Fruit fly (Drosophila melanogaster) whole organism, embryonic: ENCODE measurements around the gene Vps39.

Source experiments
- CG10147 ChIP-seq: fragments of 200-800 bp; sonication (Bioruptor generic); optimal IDR thresholded peaks from 2 replicates; lab custom pipeline; 2019; ENCODE audit warnings: missing biosample characterization, mild to moderate bottlenecking, missing genetic modification characterization, moderate library complexity
- CG10267 ChIP-seq: fragments of 200-800 bp; sonication (Bioruptor generic); optimal IDR thresholded peaks from 2 replicates; lab custom pipeline; 2018; ENCODE audit warnings: missing biosample characterization, mild to moderate bottlenecking, missing genetic modification characterization, moderate library complexity
- CG10462 ChIP-seq: fragments of 200-800 bp; sonication (Bioruptor generic); optimal IDR thresholded peaks from 2 replicates; lab custom pipeline; 2016; ENCODE audit warnings: missing biosample characterization, missing genetic modification characterization
- CG10979 ChIP-seq: fragments of 200-800 bp; sonication (Bioruptor generic); optimal IDR thresholded peaks from 2 replicates; lab custom pipeline; 2018; ENCODE audit warnings: missing biosample characterization, mild to moderate bottlenecking, missing genetic modification characterization, moderate library complexity
- CG12219 ChIP-seq: fragments of 200-800 bp; sonication (Bioruptor generic); optimal IDR thresholded peaks from 3 replicates; lab custom pipeline; 2018; ENCODE audit warnings: missing biosample characterization, mild to moderate bottlenecking, missing genetic modification characterization
- CG12391 ChIP-seq: fragments of 200-800 bp; sonication (Bioruptor generic); optimal IDR thresholded peaks from 3 replicates; lab custom pipeline; 2018; ENCODE audit warnings: missing biosample characterization, mild to moderate bottlenecking, missing genetic modification characterization, moderate library complexity
- CG12659 ChIP-seq: fragments of 200-800 bp; sonication (Bioruptor generic); optimal IDR thresholded peaks from 3 replicates; lab custom pipeline; 2017; ENCODE audit warnings: mild to moderate bottlenecking, missing biosample characterization, missing genetic modification reagents, missing genetic modification characterization
- CG12744 ChIP-seq: fragments of 200-800 bp; sonication (Bioruptor generic); optimal IDR thresholded peaks from 2 replicates; lab custom pipeline; 2016; ENCODE audit warnings: missing biosample characterization, missing genetic modification characterization
- CG14014 ChIP-seq: fragments of 200-800 bp; sonication (Bioruptor generic); IDR thresholded peaks from 2 replicates; pipeline ENCODE4 v1.3.6; 2022; ENCODE audit warnings: missing biosample characterization, missing genetic modification characterization
- CG15269 ChIP-seq: fragments of 200-800 bp; sonication (Bioruptor generic); optimal IDR thresholded peaks from 2 replicates; lab custom pipeline; 2018; ENCODE audit warnings: missing biosample characterization, mild to moderate bottlenecking, missing genetic modification characterization, moderate library complexity
- CG15479 ChIP-seq: fragments of 200-800 bp; sonication (Bioruptor generic); optimal IDR thresholded peaks from 3 replicates; lab custom pipeline; 2019; ENCODE audit warnings: missing biosample characterization, mild to moderate bottlenecking, missing genetic modification characterization, moderate library complexity
- CG16863 ChIP-seq: fragments of 200-800 bp; sonication (Bioruptor generic); optimal IDR thresholded peaks from 3 replicates; lab custom pipeline; 2016; ENCODE audit warnings: missing biosample characterization, missing genetic modification characterization
- CG17361 ChIP-seq: fragments of 200-800 bp; sonication (Bioruptor generic); IDR thresholded peaks from 3 replicates; pipeline ENCODE4 v1.3.6; 2022; ENCODE audit warnings: missing biosample characterization, missing genetic modification characterization
- CG1792 ChIP-seq: fragments of 200-800 bp; sonication (Bioruptor generic); optimal IDR thresholded peaks from 2 replicates; lab custom pipeline; 2016; ENCODE audit warnings: missing biosample characterization, missing genetic modification characterization
- CG2678 ChIP-seq: fragments of 200-800 bp; sonication (Bioruptor generic); optimal IDR thresholded peaks from 3 replicates; lab custom pipeline; 2019; ENCODE audit warnings: missing biosample characterization, mild to moderate bottlenecking, missing genetic modification characterization, moderate library complexity
- CG2712 ChIP-seq: fragments of 200-800 bp; optimal IDR thresholded peaks from 3 replicates; lab custom pipeline; 2019; ENCODE audit warnings: missing biosample characterization, mild to moderate bottlenecking, missing genetic modification characterization, moderate library complexity
- CG30403 ChIP-seq: fragments of 200-800 bp; sonication (Bioruptor generic); optimal IDR thresholded peaks from 3 replicates; lab custom pipeline; 2016; ENCODE audit warnings: missing biosample characterization, missing genetic modification characterization
- CG4282 ChIP-seq: fragments of 200-800 bp; sonication (Bioruptor generic); optimal IDR thresholded peaks from 2 replicates; lab custom pipeline; 2016; ENCODE audit warnings: missing biosample characterization, missing genetic modification characterization
- CG5245 ChIP-seq: fragments of 200-800 bp; sonication (Bioruptor generic); optimal IDR thresholded peaks from 3 replicates; lab custom pipeline; 2016; ENCODE audit warnings: missing biosample characterization, missing genetic modification characterization
- CG6254 ChIP-seq: fragments of 200-800 bp; sonication (Bioruptor generic); optimal IDR thresholded peaks from 3 replicates; lab custom pipeline; 2017; ENCODE audit warnings: mild to moderate bottlenecking, missing biosample characterization, missing genetic modification reagents, missing genetic modification characterization
- CG6791 ChIP-seq: fragments of 200-800 bp; sonication (Bioruptor generic); IDR thresholded peaks from 3 replicates; pipeline ENCODE4 v1.3.6; 2022; ENCODE audit warnings: missing biosample characterization, missing genetic modification characterization; ENCODE audit not compliant: partially characterized antibody
- Chrac-16 ChIP-seq: fragments of 200-800 bp; sonication (Bioruptor generic); optimal IDR thresholded peaks from 3 replicates; lab custom pipeline; 2016; ENCODE audit warnings: missing biosample characterization, missing genetic modification characterization
- Deaf1 ChIP-seq: fragments of 200-800 bp; optimal IDR thresholded peaks from 3 replicates; lab custom pipeline; 2019; ENCODE audit warnings: missing biosample characterization, mild to moderate bottlenecking, missing genetic modification characterization, moderate library complexity
- ERR ChIP-seq: fragments of 200-800 bp; sonication (Bioruptor generic); optimal IDR thresholded peaks from 2 replicates; lab custom pipeline; 2016; ENCODE audit warnings: missing biosample characterization, missing genetic modification characterization
- Hsf ChIP-seq: fragments of 200-800 bp; sonication (Bioruptor generic); optimal IDR thresholded peaks from 3 replicates; lab custom pipeline; 2016; ENCODE audit warnings: missing biosample characterization, missing genetic modification characterization
- Mrtf ChIP-seq: fragments of 200-800 bp; sonication (Bioruptor generic); IDR thresholded peaks from 3 replicates; pipeline ENCODE4 v1.3.6; 2022; ENCODE audit warnings: missing biosample characterization, missing genetic modification characterization
- Oli ChIP-seq: fragments of 200-800 bp; sonication (Bioruptor generic); optimal IDR thresholded peaks from 2 replicates; lab custom pipeline; 2018; ENCODE audit warnings: missing biosample characterization, mild to moderate bottlenecking, missing genetic modification characterization, moderate library complexity
- Sry-β ChIP-seq: fragments of 200-800 bp; sonication (Bioruptor generic); optimal IDR thresholded peaks from 2 replicates; lab custom pipeline; 2018; ENCODE audit warnings: missing biosample characterization, mild to moderate bottlenecking, missing genetic modification characterization, moderate library complexity
- bsh ChIP-seq, 2 experiments: fragments of 200-800 bp; sonication (Bioruptor generic); optimal IDR thresholded peaks; 2 replicates each; lab custom pipeline; 2017 to 2018; ENCODE audit warnings: mild to moderate bottlenecking in 2 of 2, missing biosample characterization in 2 of 2, missing genetic modification characterization in 2 of 2, moderate library complexity in 1 of 2
- caup ChIP-seq: fragments of 200-800 bp; sonication (Bioruptor generic); optimal IDR thresholded peaks from 3 replicates; lab custom pipeline; 2017; ENCODE audit warnings: missing biosample characterization, mild to moderate bottlenecking, missing genetic modification characterization, moderate library complexity; ENCODE audit not compliant: severe bottlenecking
- danr ChIP-seq: fragments of 200-800 bp; sonication (Bioruptor generic); IDR thresholded peaks from 2 replicates; pipeline ENCODE4 v1.3.6; 2022; ENCODE audit warnings: missing biosample characterization, missing genetic modification characterization
- gce ChIP-seq: fragments of 200-800 bp; sonication (Bioruptor generic); IDR thresholded peaks from 3 replicates; pipeline ENCODE4 v1.3.6; 2022; ENCODE audit warnings: missing biosample characterization, missing genetic modification characterization
- grau ChIP-seq: fragments of 200-800 bp; optimal IDR thresholded peaks from 3 replicates; lab custom pipeline; 2019; ENCODE audit warnings: missing biosample characterization, mild to moderate bottlenecking, missing genetic modification characterization, moderate library complexity
- hb ChIP-seq: fragments of 200-800 bp; sonication (Bioruptor generic); IDR thresholded peaks from 3 replicates; pipeline ENCODE4 v1.3.6; 2022; ENCODE audit warnings: missing biosample characterization, missing genetic modification characterization; ENCODE audit not compliant: partially characterized antibody
- knrl ChIP-seq: fragments of 200-800 bp; sonication (Bioruptor generic); IDR thresholded peaks from 3 replicates; pipeline ENCODE4 v1.3.6; 2022; ENCODE audit warnings: missing biosample characterization, missing genetic modification characterization; ENCODE audit not compliant: partially characterized antibody
- lilli ChIP-seq: fragments of 200-800 bp; sonication (Bioruptor generic); optimal IDR thresholded peaks from 3 replicates; lab custom pipeline; 2016; ENCODE audit warnings: missing biosample characterization, missing genetic modification characterization
- maf-S ChIP-seq: fragments of 200-800 bp; sonication (Bioruptor generic); optimal IDR thresholded peaks from 2 replicates; lab custom pipeline; 2016; ENCODE audit warnings: missing biosample characterization, missing genetic modification characterization
- nerfin-2 ChIP-seq: fragments of 200-800 bp; sonication (Bioruptor generic); IDR thresholded peaks from 2 replicates; pipeline ENCODE4 v1.3.6; 2022; ENCODE audit warnings: missing biosample characterization, missing genetic modification characterization; ENCODE audit not compliant: partially characterized antibody
- phol ChIP-seq: fragments of 200-800 bp; sonication (Bioruptor generic); optimal IDR thresholded peaks from 3 replicates; lab custom pipeline; 2018; ENCODE audit warnings: missing biosample characterization, mild to moderate bottlenecking, missing genetic modification characterization, moderate library complexity
- row ChIP-seq: fragments of 200-800 bp; sonication (Bioruptor generic); IDR thresholded peaks from 3 replicates; pipeline ENCODE4 v1.3.6; 2022; ENCODE audit warnings: missing biosample characterization, missing genetic modification characterization
- sens ChIP-seq: fragments of 200-800 bp; sonication (Bioruptor generic); peaks from one replicate; lab custom pipeline; 2016; ENCODE audit warnings: missing biosample characterization, missing genetic modification characterization
- sim ChIP-seq: fragments of 200-800 bp; sonication (Bioruptor generic); IDR thresholded peaks from 2 replicates; pipeline ENCODE4 v1.3.6; 2022; ENCODE audit warnings: missing biosample characterization, missing genetic modification characterization
- sima ChIP-seq: fragments of 200-800 bp; sonication (Bioruptor generic); optimal IDR thresholded peaks from 2 replicates; lab custom pipeline; 2016; ENCODE audit warnings: missing biosample characterization, missing genetic modification characterization
- sob ChIP-seq: fragments of 200-800 bp; sonication (Bioruptor generic); IDR thresholded peaks from 2 replicates; pipeline ENCODE4 v1.3.6; 2022; ENCODE audit warnings: missing biosample characterization, missing genetic modification characterization
- stwl ChIP-seq: fragments of 200-800 bp; sonication (Bioruptor generic); optimal IDR thresholded peaks from 3 replicates; lab custom pipeline; 2018; ENCODE audit warnings: missing biosample characterization, mild to moderate bottlenecking, missing genetic modification characterization, moderate library complexity
- tgo ChIP-seq: fragments of 200-800 bp; sonication (Bioruptor generic); IDR thresholded peaks from 3 replicates; pipeline ENCODE4 v1.3.6; 2022; ENCODE audit warnings: missing biosample characterization, missing genetic modification characterization
- tin ChIP-seq: fragments of 200-800 bp; sonication (Bioruptor generic); optimal IDR thresholded peaks from 3 replicates; lab custom pipeline; 2016; ENCODE audit warnings: missing biosample characterization, missing genetic modification characterization
- tna ChIP-seq: fragments of 200-800 bp; sonication (Bioruptor generic); IDR thresholded peaks from 2 replicates; pipeline ENCODE4 v1.3.6; 2022; ENCODE audit warnings: missing biosample characterization, missing genetic modification characterization; ENCODE audit not compliant: partially characterized antibody
- unpg ChIP-seq: fragments of 200-800 bp; sonication (Bioruptor generic); optimal IDR thresholded peaks from 3 replicates; lab custom pipeline; 2018; ENCODE audit warnings: missing biosample characterization, mild to moderate bottlenecking, missing genetic modification characterization, moderate library complexity

Vps39 gene

DNA sequence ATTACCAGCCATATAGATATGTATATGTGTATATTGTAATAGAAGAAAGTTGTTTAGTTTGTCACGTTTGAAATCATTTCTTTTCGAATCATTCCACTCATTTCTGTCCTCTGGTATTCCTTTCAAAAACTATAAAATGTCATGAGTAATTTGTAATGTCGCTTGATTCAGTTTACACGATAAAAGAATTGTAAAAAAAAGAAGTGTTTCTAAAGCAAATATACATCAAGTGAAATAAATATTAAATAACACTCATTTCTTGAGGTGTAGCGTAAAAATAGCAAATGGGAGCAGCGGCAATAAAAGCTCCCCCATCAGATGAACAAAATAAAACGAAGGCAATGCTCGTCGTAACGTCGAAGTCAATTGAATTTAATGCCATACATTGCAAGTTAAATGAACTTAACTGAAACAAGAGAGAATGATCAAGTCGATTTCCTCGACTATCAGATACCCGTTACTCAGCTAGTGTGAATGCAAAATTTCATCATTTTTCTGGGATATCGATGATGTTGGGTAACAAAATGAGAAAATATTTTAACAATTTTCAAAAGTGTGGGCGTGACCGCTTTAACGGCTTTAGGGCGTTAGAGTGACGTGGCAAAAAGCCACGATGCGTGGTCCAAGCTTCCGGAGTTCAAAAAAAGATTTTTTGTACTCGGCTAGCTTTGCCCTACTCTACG lies 21.2 kb upstream of the Vps39 start (continued):
- TF ChIP-seq CG12219 (GFP tag; lab: Kevin White, UChicago) (peak; percentile 16), CG12659 (GFP tag; lab: Kevin White, UChicago) (peak; percentile 14), maf-S (no peak), CG14014 (GFP tag; lab: Robert Waterston, UW) (no peak), CG15479 (GFP tag; lab: Kevin White, UChicago) (no peak), CG4282 (GFP tag; lab: Kevin White, UChicago) (no peak), CG6791 (peak; percentile 59; the same call in 2 of the 3 replicates), tna (GFP tag; lab: Robert Waterston, UW) (peak; percentile 62), Mrtf (GFP tag; lab: Robert Waterston, UW) (no peak), unpg (peak; percentile 1), gce (GFP tag; lab: Robert Waterston, UW) (no peak), sima (GFP tag; lab: Kevin White, UChicago) (no peak), Hsf (GFP tag; lab: Kevin White, UChicago) (peak; percentile 5), danr (GFP tag; lab: Robert Waterston, UW) (no peak), row (GFP tag; lab: Robert Waterston, UW) (peak; percentile 43; the same call in 2 of the 3 replicates), sens (GFP tag; lab: Kevin White, UChicago) (peak; percentile 66), CG2678 (tag; lab: Kevin White, UChicago) (peak; percentile 28), Deaf1 (tag; lab: Kevin White, UChicago) (peak; percentile 11), CG16863 (no peak), CG30403 (GFP tag; lab: Kevin White, UChicago) (peak; percentile 22), CG10147 (GFP tag; lab: Kevin White, UChicago) (no peak), caup (GFP tag; lab: Kevin White, UChicago) (no peak), tin (GFP tag; lab: Kevin White, UChicago) (no peak), CG6254 (no peak), knrl (GFP tag; lab: Robert Waterston, UW) (no peak), grau (peak; percentile 23), hb (GFP tag; lab: Robert Waterston, UW) (peak; percentile 58; the same call in 1 of the 3 replicates), Sry-β (no peak), CG12744 (GFP tag; lab: Kevin White, UChicago) (no peak), CG2712 (tag; lab: Kevin White, UChicago) (peak; percentile 21), CG15269 (peak; percentile 50), tgo (no peak), stwl (no peak), CG1792 (GFP tag; lab: Kevin White, UChicago) (no peak), CG5245 (no peak), Chrac-16 (no peak), CG12391 (tag; lab: Kevin White, UChicago) (peak; percentile 9), ERR (GFP tag; lab: Kevin White, UChicago) (no peak), CG10462 (GFP tag; lab: Kevin White, UChicago) (no peak), CG10979 (tag; lab: Kevin White, UChicago) (no peak), bsh (GFP tag; optimal IDR thresholded peaks at IDR 0.05; lab: Kevin White, UChicago) (peak in 1 of 2 experiments; percentile 18), CG17361 (GFP tag; lab: Robert Waterston, UW) (peak; percentile 45; the same call in 2 of the 3 replicates), phol (tag; lab: Kevin White, UChicago) (peak; percentile 18), sob (no peak), sim (GFP tag; lab: Robert Waterston, UW) (no peak), nerfin-2 (GFP tag; lab: Robert Waterston, UW) (peak; percentile 67), CG10267 (tag; lab: Kevin White, UChicago) (peak; percentile 8), lilli (GFP tag; lab: Kevin White, UChicago) (no peak), Oli (tag; lab: Kevin White, UChicago) (peak; percentile 38)
